Worm (Caenorhabditis elegans) whole organism, L4 larva: Measurements from ENCODE around the gene ZK616.65.

ENCODE experiments used
- lin-1 ChIP-seq: fragments of 200-800 bp; sonication (Bioruptor generic); IDR thresholded peaks from 2 replicates; pipeline ENCODE4 v1.3.6; 2022; ENCODE audit warnings: missing genetic modification reagents, missing genetic modification characterization, missing compliant biosample characterization
- lsy-2 ChIP-seq, 2 experiments: fragments of 150-350 bp in 1 of 2; sonication (generic microtip) in 1 of 2; optimal IDR thresholded peaks; 2 replicates each; lab custom pipeline; 2014 to 2017; ENCODE audit warnings: missing biosample characterization in 2 of 2, missing genetic modification characterization in 2 of 2
- unc-39 ChIP-seq: sonication (generic microtip); optimal IDR thresholded peaks from 2 replicates; lab custom pipeline; 2017; ENCODE audit warnings: missing biosample characterization, missing genetic modification characterization
- zfp-3 ChIP-seq: fragments of 200-800 bp; sonication (Bioruptor generic); conservative IDR thresholded peaks from 2 replicates; pipeline ENCODE4 v1.3.6; 2022; ENCODE audit warnings: missing genetic modification reagents, missing genetic modification characterization, missing compliant biosample characterization

DNA sequence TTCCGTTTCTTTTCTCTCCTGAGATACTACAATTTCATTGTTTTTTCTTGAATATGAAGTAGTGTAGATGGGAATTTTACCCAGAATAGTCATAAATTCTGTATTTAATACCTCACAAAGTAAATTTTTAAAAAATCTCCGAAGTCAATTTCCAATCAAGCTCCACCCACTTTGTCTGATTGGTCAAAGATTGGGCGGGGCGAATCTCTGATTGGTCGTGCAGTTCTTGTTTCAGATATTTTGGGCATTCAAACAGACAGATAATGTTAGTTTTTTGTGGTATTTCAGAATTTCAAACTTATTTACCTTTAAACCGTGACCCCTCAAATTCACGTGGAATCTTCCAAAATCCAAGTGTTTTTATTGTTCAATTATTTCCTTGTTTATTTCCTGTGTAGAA, 50.5 kb downstream of the ZK616.65 start, which contains the start of gene F41H10.5:
- TF ChIP-seq zfp-3 (GFP tag; lab: Robert Waterston, UW) (no peak), lsy-2 (tag; optimal IDR thresholded peaks at IDR 0.05; lab: Kevin White, UChicago) (no peak), lin-1 (no peak), unc-39 (tag; lab: Kevin White, UChicago) (no peak)
